Worm (Caenorhabditis elegans) whole organism, L1 larva: ENCODE measurements around the gene syx-16.
A peak's percentile ranks its signal among the peaks of the same experiment; 100 is the strongest.

ENCODE experiments used
- C04F5.9 ChIP-seq: sonication (generic microtip); optimal IDR thresholded peaks from 2 replicates; lab custom pipeline; 2016; ENCODE audit warnings: missing genetic modification characterization, missing compliant biosample characterization
- Y116A8C.19 ChIP-seq: sonication (generic microtip); optimal IDR thresholded peaks from 2 replicates; lab custom pipeline; 2016; ENCODE audit warnings: missing compliant biosample characterization, missing genetic modification characterization, borderline replicate concordance
- aha-1 ChIP-seq: fragments of 150-350 bp; optimal IDR thresholded peaks from 2 replicates; lab custom pipeline; 2014; ENCODE audit warnings: missing biosample characterization, missing genetic modification characterization
- alr-1 ChIP-seq: fragments of 200-800 bp; sonication (Bioruptor generic); optimal IDR thresholded peaks from 2 replicates; lab custom pipeline; 2018; ENCODE audit warnings: borderline replicate concordance, mild to moderate bottlenecking, missing genetic modification characterization, missing compliant biosample characterization
- aly-2 ChIP-seq: fragments of 150-350 bp; optimal IDR thresholded peaks from 2 replicates; lab custom pipeline; 2014; ENCODE audit warnings: missing biosample characterization, missing genetic modification characterization
- ama-1 ChIP-seq: fragments of 150-350 bp; optimal IDR thresholded peaks from 2 replicates; lab custom pipeline; 2014
- blmp-1 ChIP-seq: fragments of 150-350 bp; optimal IDR thresholded peaks from 2 replicates; lab custom pipeline; 2014; ENCODE audit warnings: missing biosample characterization, missing genetic modification characterization
- ceh-63 ChIP-seq: fragments of 200-800 bp; sonication (Bioruptor generic); optimal IDR thresholded peaks from 2 replicates; lab custom pipeline; 2018; ENCODE audit warnings: mild to moderate bottlenecking, missing genetic modification characterization, missing compliant biosample characterization
- ceh-8 ChIP-seq: fragments of 200-800 bp; sonication (Bioruptor generic); optimal IDR thresholded peaks from 2 replicates; lab custom pipeline; 2018; ENCODE audit warnings: mild to moderate bottlenecking, missing genetic modification characterization, moderate library complexity, missing compliant biosample characterization
- ceh-88 ChIP-seq: fragments of 200-800 bp; sonication (Bioruptor generic); IDR thresholded peaks from 2 replicates; pipeline ENCODE4 v1.3.6; 2022; ENCODE audit warnings: missing genetic modification characterization, missing compliant biosample characterization
- dsc-1 ChIP-seq: sonication (generic microtip); optimal IDR thresholded peaks from 2 replicates; lab custom pipeline; 2016; ENCODE audit warnings: mild to moderate bottlenecking, missing genetic modification characterization, missing compliant biosample characterization
- efl-3 ChIP-seq: fragments of 200-800 bp; sonication (Bioruptor generic); optimal IDR thresholded peaks from 2 replicates; lab custom pipeline; 2018; ENCODE audit warnings: mild to moderate bottlenecking, missing genetic modification characterization, missing compliant biosample characterization
- fkh-4 ChIP-seq: sonication (generic microtip); optimal IDR thresholded peaks from 2 replicates; lab custom pipeline; 2016; ENCODE audit warnings: missing compliant biosample characterization, missing genetic modification characterization, borderline replicate concordance
- fkh-8 ChIP-seq: sonication (generic microtip); optimal IDR thresholded peaks from 2 replicates; lab custom pipeline; 2016; ENCODE audit warnings: mild to moderate bottlenecking, missing genetic modification characterization, missing compliant biosample characterization
- grh-1 ChIP-seq: fragments of 200-800 bp; sonication (Bioruptor generic); IDR thresholded peaks from 2 replicates; pipeline ENCODE4 v1.3.6; 2022; ENCODE audit warnings: missing genetic modification reagents, missing genetic modification characterization, missing compliant biosample characterization
- hpl-2 ChIP-seq: fragments of 150-350 bp; optimal IDR thresholded peaks from 2 replicates; lab custom pipeline; 2014; ENCODE audit warnings: missing biosample characterization, missing genetic modification reagents, missing genetic modification characterization
- jun-1 ChIP-seq: fragments of 150-350 bp; optimal IDR thresholded peaks from 2 replicates; lab custom pipeline; 2014; ENCODE audit warnings: missing biosample characterization, missing genetic modification reagents, missing genetic modification characterization
- lin-13 ChIP-seq: fragments of 150-350 bp; optimal IDR thresholded peaks from 2 replicates; lab custom pipeline; 2014; ENCODE audit warnings: missing biosample characterization, missing genetic modification reagents, missing genetic modification characterization
- lin-15B ChIP-seq: fragments of 150-350 bp; sonication (generic microtip); optimal IDR thresholded peaks from 3 replicates; lab custom pipeline; 2014; ENCODE audit warnings: missing biosample characterization, missing genetic modification characterization
- lin-39 ChIP-seq: fragments of 150-350 bp; optimal IDR thresholded peaks from 2 replicates; lab custom pipeline; 2014; ENCODE audit warnings: missing biosample characterization, missing genetic modification reagents, missing genetic modification characterization
- lir-3 ChIP-seq: sonication (generic microtip); optimal IDR thresholded peaks from 2 replicates; lab custom pipeline; 2016; ENCODE audit warnings: mild to moderate bottlenecking, missing genetic modification characterization, moderate library complexity, missing compliant biosample characterization; ENCODE audit not compliant: poor library complexity
- lsy-2 ChIP-seq, 2 experiments: fragments of 150-350 bp; optimal IDR thresholded peaks; 2 replicates each; lab custom pipeline; 2014; ENCODE audit warnings: missing biosample characterization in 2 of 2, missing genetic modification characterization in 2 of 2
- mab-9 ChIP-seq: fragments of 200-800 bp; sonication (Bioruptor generic); IDR thresholded peaks from 2 replicates; pipeline ENCODE4 v1.3.6; 2022; ENCODE audit warnings: missing genetic modification reagents, missing genetic modification characterization, missing compliant biosample characterization
- mdl-1 ChIP-seq, 2 experiments: fragments of 150-350 bp; optimal IDR thresholded peaks; 2 replicates each; lab custom pipeline; 2014 to 2017; ENCODE audit warnings: missing biosample characterization in 2 of 2, missing genetic modification characterization in 2 of 2, inconsistent platforms in 1 of 2
- mef-2 ChIP-seq: fragments of 150-350 bp; optimal IDR thresholded peaks from 2 replicates; lab custom pipeline; 2014; ENCODE audit warnings: missing biosample characterization, missing genetic modification characterization
- nhr-20 ChIP-seq: sonication (generic microtip); optimal IDR thresholded peaks from 2 replicates; lab custom pipeline; 2016; ENCODE audit warnings: mild to moderate bottlenecking, missing genetic modification characterization, missing compliant biosample characterization
- nhr-28 ChIP-seq: fragments of 150-350 bp; optimal IDR thresholded peaks from 2 replicates; lab custom pipeline; 2014; ENCODE audit warnings: missing biosample characterization, missing genetic modification characterization
- nhr-77 ChIP-seq: fragments of 150-350 bp; optimal IDR thresholded peaks from 2 replicates; lab custom pipeline; 2014; ENCODE audit warnings: missing biosample characterization, missing genetic modification characterization
- nhr-85 ChIP-seq: sonication (generic microtip); peaks from one replicate; lab custom pipeline; 2016; ENCODE audit warnings: missing genetic modification characterization, inconsistent platforms, missing compliant biosample characterization
- nhr-90 ChIP-seq: sonication (generic microtip); optimal IDR thresholded peaks from 2 replicates; lab custom pipeline; 2016; ENCODE audit warnings: mild to moderate bottlenecking, missing genetic modification characterization, missing compliant biosample characterization; ENCODE audit not compliant: poor library complexity
- pag-3 ChIP-seq: sonication (generic microtip); optimal IDR thresholded peaks from 2 replicates; lab custom pipeline; 2017; ENCODE audit warnings: missing genetic modification characterization, mild to moderate bottlenecking, missing compliant biosample characterization, antibody characterized with exemption, borderline replicate concordance; ENCODE audit not compliant: insufficient read depth
- rnt-1 ChIP-seq: sonication (generic microtip); optimal IDR thresholded peaks from 2 replicates; lab custom pipeline; 2016; ENCODE audit warnings: mild to moderate bottlenecking, missing genetic modification characterization, moderate library complexity, missing compliant biosample characterization
- snpc-4 ChIP-seq: fragments of 150-350 bp; optimal IDR thresholded peaks from 2 replicates; lab custom pipeline; 2014; ENCODE audit warnings: missing biosample characterization, missing genetic modification characterization
- sox-4 ChIP-seq: sonication (generic microtip); optimal IDR thresholded peaks from 2 replicates; lab custom pipeline; 2016; ENCODE audit warnings: missing genetic modification characterization, missing compliant biosample characterization
- sptf-1 ChIP-seq: fragments of 150-350 bp; optimal IDR thresholded peaks from 2 replicates; lab custom pipeline; 2014; ENCODE audit warnings: missing biosample characterization, missing genetic modification characterization
- sup-37 ChIP-seq: fragments of 200-800 bp; sonication (Bioruptor generic); optimal IDR thresholded peaks from 2 replicates; lab custom pipeline; 2018; ENCODE audit warnings: mild to moderate bottlenecking, missing genetic modification characterization, missing compliant biosample characterization
- swsn-7 ChIP-seq: sonication (generic microtip); optimal IDR thresholded peaks from 2 replicates; lab custom pipeline; 2016; ENCODE audit warnings: missing genetic modification characterization, missing compliant biosample characterization
- tlp-1 ChIP-seq: fragments of 150-350 bp; optimal IDR thresholded peaks from 2 replicates; lab custom pipeline; 2014; ENCODE audit warnings: missing biosample characterization, missing genetic modification characterization
- unc-130 ChIP-seq: fragments of 150-350 bp; optimal IDR thresholded peaks from 2 replicates; lab custom pipeline; 2017; ENCODE audit warnings: missing biosample characterization, missing genetic modification characterization, inconsistent platforms
- unc-30 ChIP-seq: sonication (generic microtip); optimal IDR thresholded peaks from 2 replicates; lab custom pipeline; 2017; ENCODE audit warnings: missing biosample characterization, missing genetic modification characterization
- unc-62 ChIP-seq: fragments of 150-350 bp; optimal IDR thresholded peaks from 2 replicates; lab custom pipeline; 2014; ENCODE audit warnings: missing biosample characterization, missing genetic modification reagents, missing genetic modification characterization
- unc-86 ChIP-seq: sonication (generic microtip); optimal IDR thresholded peaks from 2 replicates; lab custom pipeline; 2016; ENCODE audit warnings: missing genetic modification characterization, missing compliant biosample characterization
- unc-98 ChIP-seq: fragments of 200-800 bp; sonication (Bioruptor generic); IDR thresholded peaks from 2 replicates; pipeline ENCODE4 v1.3.6; 2022; ENCODE audit warnings: missing genetic modification characterization, missing compliant biosample characterization
- zag-1 ChIP-seq: fragments of 150-350 bp; optimal IDR thresholded peaks from 2 replicates; lab custom pipeline; 2014; ENCODE audit warnings: missing biosample characterization, missing genetic modification characterization
- ztf-11 ChIP-seq, 2 experiments: sonication (generic microtip); optimal IDR thresholded peaks; 2 replicates each; lab custom pipeline; 2016 to 2017; ENCODE audit warnings: missing genetic modification characterization in 2 of 2, missing biosample characterization in 1 of 2, missing compliant biosample characterization in 1 of 2

Gene syx-16

DNA sequence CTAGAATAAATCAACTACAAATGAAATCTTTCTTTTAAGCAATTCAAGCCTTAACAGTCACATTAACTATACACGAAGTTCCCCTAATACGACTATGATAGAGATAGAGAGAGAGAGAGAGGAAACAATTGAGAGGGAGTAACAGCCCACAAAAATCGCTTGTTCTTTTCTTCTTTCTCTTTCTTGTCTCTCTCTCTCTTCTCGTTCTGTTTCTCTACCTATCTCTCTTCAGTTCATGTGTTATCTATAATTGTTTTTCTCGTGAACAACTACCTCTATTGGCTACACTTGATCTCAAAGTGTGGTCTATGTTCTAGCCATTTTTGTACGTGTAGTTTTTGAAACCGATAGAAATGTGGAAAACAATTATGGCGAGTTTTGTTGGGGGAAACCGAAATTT lies 6.3 kb downstream of the syx-16 start (continued):
- TF ChIP-seq lin-15B (tag; lab: Kevin White, UChicago): no peak
- no peak for TF ChIP-seq alr-1 (tag; lab: Kevin White, UChicago)
- no peak for TF ChIP-seq tlp-1 (tag; lab: Kevin White, UChicago)
- peak; percentile 49 to 74 for TF ChIP-seq lsy-2 (tag; optimal IDR thresholded peaks at IDR 0.05; lab: Kevin White, UChicago)
- no peak for TF ChIP-seq mef-2 (tag; lab: Kevin White, UChicago)
- peak; percentile 12 for TF ChIP-seq lin-13 (GFP tag; lab: Kevin White, UChicago)
- TF ChIP-seq nhr-90: peak; percentile 67
- TF ChIP-seq Y116A8C.19 (tag; lab: Kevin White, UChicago): no peak
- TF ChIP-seq dsc-1: no peak
- TF ChIP-seq rnt-1 (tag; lab: Kevin White, UChicago): peak; percentile 40
- TF ChIP-seq sup-37 (GFP tag; lab: Kevin White, UChicago): no peak
- TF ChIP-seq nhr-20 (tag; lab: Kevin White, UChicago): peak; percentile 87
- peak; percentile 40 for TF ChIP-seq lir-3
- no peak for TF ChIP-seq mab-9 (GFP tag; lab: Robert Waterston, UW)
- no peak for TF ChIP-seq unc-98 (GFP tag; lab: Robert Waterston, UW)
- peak in 1 of 2 experiments; percentile 3 for TF ChIP-seq mdl-1 (tag; optimal IDR thresholded peaks at IDR 0.05; lab: Kevin White, UChicago)
- peak; percentile 89 for TF ChIP-seq nhr-85 (tag; lab: Kevin White, UChicago)
- no peak for TF ChIP-seq ama-1 (lab: Kevin White, UChicago)
- TF ChIP-seq sox-4 (tag; lab: Kevin White, UChicago): no peak
- peak; percentile 46 for TF ChIP-seq jun-1 (tag; lab: Kevin White, UChicago)
- no peak for TF ChIP-seq unc-130 (tag; lab: Kevin White, UChicago)
- no peak for TF ChIP-seq C04F5.9 (tag; lab: Kevin White, UChicago)
- TF ChIP-seq ztf-11 (tag; optimal IDR thresholded peaks at IDR 0.05; lab: Kevin White, UChicago): no peak
- no peak for TF ChIP-seq lin-39 (tag; lab: Kevin White, UChicago)
- no peak for TF ChIP-seq snpc-4 (tag; lab: Kevin White, UChicago)
- no peak for TF ChIP-seq hpl-2
- no peak for TF ChIP-seq grh-1 (GFP tag; lab: Robert Waterston, UW)
- TF ChIP-seq aly-2 (tag; lab: Kevin White, UChicago): no peak
- TF ChIP-seq blmp-1 (tag; lab: Kevin White, UChicago): peak; percentile 40
- TF ChIP-seq unc-30 (tag; lab: Kevin White, UChicago): no peak
- no peak for TF ChIP-seq zag-1
- TF ChIP-seq nhr-77: peak; percentile 76
- no peak for TF ChIP-seq unc-62 (GFP tag; lab: Kevin White, UChicago)
- no peak for TF ChIP-seq ceh-88
- no peak for TF ChIP-seq efl-3 (GFP tag; lab: Kevin White, UChicago)
- no peak for TF ChIP-seq nhr-28 (tag; lab: Kevin White, UChicago)
- no peak for TF ChIP-seq pag-3
- no peak for TF ChIP-seq fkh-4 (tag; lab: Kevin White, UChicago)
- peak; percentile 8 for TF ChIP-seq fkh-8 (tag; lab: Kevin White, UChicago)
- TF ChIP-seq sptf-1 (tag; lab: Kevin White, UChicago): no peak
- no peak for TF ChIP-seq aha-1 (tag; lab: Kevin White, UChicago)
- no peak for TF ChIP-seq unc-86 (tag; lab: Kevin White, UChicago)
- no peak for TF ChIP-seq ceh-8 (GFP tag; lab: Kevin White, UChicago)
- no peak for TF ChIP-seq ceh-63 (GFP tag; lab: Kevin White, UChicago)
- TF ChIP-seq swsn-7 (tag; lab: Kevin White, UChicago): peak; percentile 39
